Worm (Caenorhabditis elegans): ENCODE results near the gene grl-18.

- TF ChIP-seq ztf-11 (tag; optimal IDR thresholded peaks at IDR 0.05) (no peak), nhr-237 (tag; optimal IDR thresholded peaks at IDR 0.05) (no peak), elt-1 (tag; optimal IDR thresholded peaks at IDR 0.05; ENCODE audit: borderline replicate concordance, insufficient read depth) (no peak), lsy-2 (tag; optimal IDR thresholded peaks at IDR 0.05) (no peak), unc-120 (tag; optimal IDR thresholded peaks at IDR 0.05; ENCODE audit: poor library complexity, severe bottlenecking) (no peak), blmp-1 (tag; optimal IDR thresholded peaks at IDR 0.05) (no peak), snpc-4 (tag; optimal IDR thresholded peaks at IDR 0.05) (no peak), pha-4 (tag; optimal IDR thresholded peaks at IDR 0.05) (no peak), cnd-1 (tag; optimal IDR thresholded peaks at IDR 0.05) (no peak), elt-3 (tag; optimal IDR thresholded peaks at IDR 0.05) (no peak)
Observed at ce11 chrV:5442366-5442765, 46.3 kb downstream of the grl-18 start.

Data from whole organism, mixed stage, embryonic.